Worm (Caenorhabditis elegans): Measurements from ENCODE around the gene tre-2.

DNA sequence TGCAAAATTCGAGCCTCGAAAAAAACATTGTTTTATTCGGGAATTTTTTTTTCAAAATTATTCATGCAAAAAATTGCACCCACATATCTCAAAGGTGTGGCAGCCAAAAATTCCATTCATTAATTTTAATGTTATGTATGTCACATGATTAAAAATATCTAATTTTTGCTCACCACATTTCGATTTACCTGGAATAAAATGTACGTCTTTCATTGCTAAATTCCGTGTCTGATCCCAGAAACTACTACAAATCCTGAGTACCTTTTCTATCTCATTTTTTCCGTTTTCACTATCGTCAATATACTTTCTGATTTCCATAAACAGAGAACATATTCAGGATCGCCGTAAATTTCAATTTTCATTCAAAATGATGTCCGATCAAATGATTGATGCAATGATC lies 10.3 kb downstream of the tre-2 start, which contains the start of gene srx-19:
- TF ChIP-seq ztf-23 (GFP tag; IDR thresholded peaks at IDR 0.05) (no peak), cog-1 (tag; optimal IDR thresholded peaks at IDR 0.05) (no peak)
